Fruit fly (Drosophila melanogaster): ENCODE data around the gene RpL9.

Gene RpL9

DNA sequence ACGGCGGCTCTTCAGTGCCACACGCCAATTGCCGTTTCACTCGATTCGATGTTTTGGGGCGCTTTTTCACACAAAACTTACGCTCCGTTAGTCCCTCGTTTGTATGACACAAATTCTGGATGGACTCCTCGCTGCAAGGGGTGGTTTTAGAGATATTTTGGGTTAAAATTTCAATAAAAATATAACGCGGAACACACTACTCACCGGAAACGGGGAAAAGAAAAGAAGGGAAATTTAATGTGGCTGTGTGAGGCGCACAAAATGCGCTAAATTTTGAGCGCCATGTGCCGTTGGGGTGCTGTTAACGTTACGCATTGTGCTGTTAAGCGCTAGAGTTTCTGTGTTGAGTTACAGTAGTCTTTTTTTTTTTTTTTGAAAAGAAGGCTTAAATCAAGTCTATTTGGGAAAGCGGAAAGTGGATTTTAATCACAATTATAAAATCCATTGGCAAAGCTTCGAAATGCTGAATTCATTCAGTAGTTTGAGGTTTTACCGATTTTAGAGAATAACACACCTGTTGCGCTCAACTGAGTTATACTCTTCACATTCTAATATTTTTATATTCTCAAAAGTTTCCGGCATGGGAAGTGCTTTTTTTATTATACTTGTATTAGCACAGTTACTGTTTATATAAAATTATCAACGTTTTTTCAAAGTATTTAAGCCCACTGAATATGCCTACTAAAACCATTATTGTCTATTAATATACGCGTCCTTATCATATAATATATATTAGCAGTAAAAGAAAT lies at the start of gene RpL9:
RpL9 (minus strand) TSS at position 265 of the 749 bp plus-strand sequence.
- TF ChIP-seq CG6163 (GFP tag; IDR thresholded peaks at IDR 0.05) (no peak; the same call in 2 of the 3 replicates), CG11902 (GFP tag; optimal IDR thresholded peaks at IDR 0.05) (no peak), CG32006 (GFP tag; optimal IDR thresholded peaks at IDR 0.05) (no peak), Gug (GFP tag; IDR thresholded peaks at IDR 0.05) (no peak), vri (GFP tag; optimal IDR thresholded peaks at IDR 0.05) (no peak), CG8632 (GFP tag; optimal IDR thresholded peaks at IDR 0.05) (peak; percentile 71), dsx (GFP tag; optimal IDR thresholded peaks at IDR 0.05; ENCODE audit: poor library complexity, severe bottlenecking) (no peak), CG6792 (GFP tag; optimal IDR thresholded peaks at IDR 0.05) (peak; percentile 54), Ets21C (GFP tag; optimal IDR thresholded peaks at IDR 0.05) (no peak), Hr39 (GFP tag; optimal IDR thresholded peaks at IDR 0.05) (no peak), spab (GFP tag; optimal IDR thresholded peaks at IDR 0.05) (no peak), Met (GFP tag; optimal IDR thresholded peaks at IDR 0.05) (peak; percentile 77), CG6808 (GFP tag; optimal IDR thresholded peaks at IDR 0.05) (no peak), Hr4 (GFP tag; optimal IDR thresholded peaks at IDR 0.05) (no peak), CG11762 (GFP tag; optimal IDR thresholded peaks at IDR 0.05; ENCODE audit: insufficient read depth) (peak; percentile 29), Lpt (GFP tag; optimal IDR thresholded peaks at IDR 0.05) (no peak), CG7368 (GFP tag; optimal IDR thresholded peaks at IDR 0.05) (peak; percentile 63), Hr38 (GFP tag; optimal IDR thresholded peaks at IDR 0.05) (no peak), salr (GFP tag; optimal IDR thresholded peaks at IDR 0.05) (no peak), Sox15 (GFP tag; optimal IDR thresholded peaks at IDR 0.05) (no peak), esn (GFP tag; optimal IDR thresholded peaks at IDR 0.05) (peak; percentile 72), CG10631 (GFP tag; optimal IDR thresholded peaks at IDR 0.05) (no peak), CG10669 (GFP tag; optimal IDR thresholded peaks at IDR 0.05) (no peak), net (GFP tag; optimal IDR thresholded peaks at IDR 0.05) (no peak), pdm3 (GFP tag; optimal IDR thresholded peaks at IDR 0.05) (no peak), dac (GFP tag; optimal IDR thresholded peaks at IDR 0.05) (no peak), Sox14 (GFP tag; optimal IDR thresholded peaks at IDR 0.05) (no peak), CG1621 (tag; optimal IDR thresholded peaks at IDR 0.05) (no peak), CG4318 (GFP tag; optimal IDR thresholded peaks at IDR 0.05) (no peak), Eip78C (GFP tag) (peak; percentile 92), eg (GFP tag; IDR thresholded peaks at IDR 0.05) (no peak), CG6276 (GFP tag; optimal IDR thresholded peaks at IDR 0.05) (no peak), svp (GFP tag) (no peak), CG31627 (GFP tag; optimal IDR thresholded peaks at IDR 0.05) (peak; percentile 34), CG9139 (GFP tag; optimal IDR thresholded peaks at IDR 0.05) (no peak), lz (GFP tag; optimal IDR thresholded peaks at IDR 0.05) (peak; percentile 71), CG8119 (GFP tag; IDR thresholded peaks at IDR 0.05) (no peak), Ets96B (tag; optimal IDR thresholded peaks at IDR 0.05) (no peak), Sox102F (GFP tag; optimal IDR thresholded peaks at IDR 0.05) (peak; percentile 75), fd85E (GFP tag; optimal IDR thresholded peaks at IDR 0.05) (peak; percentile 17), CG11294 (GFP tag; IDR thresholded peaks at IDR 0.05) (no peak), topi (GFP tag; optimal IDR thresholded peaks at IDR 0.05) (peak; percentile 71), Smox (GFP tag; optimal IDR thresholded peaks at IDR 0.05) (no peak), CG34406 (GFP tag; optimal IDR thresholded peaks at IDR 0.05) (no peak), CG16779 (tag; optimal IDR thresholded peaks at IDR 0.05) (no peak), Blimp-1 (GFP tag; optimal IDR thresholded peaks at IDR 0.05) (peak; percentile 34), CG3032 (tag; optimal IDR thresholded peaks at IDR 0.05) (peak; percentile 35), acj6 (GFP tag; optimal IDR thresholded peaks at IDR 0.05) (peak; percentile 59), OdsH (GFP tag; optimal IDR thresholded peaks at IDR 0.05) (peak; percentile 60), cyc (GFP tag; optimal IDR thresholded peaks at IDR 0.05) (peak; percentile 44), Eip93F (GFP tag; optimal IDR thresholded peaks at IDR 0.05) (no peak), CG3919 (GFP tag; optimal IDR thresholded peaks at IDR 0.05) (no peak)
